Worm (Caenorhabditis elegans): ENCODE results near the gene lurp-3.

- TF ChIP-seq him-1 (tag; optimal IDR thresholded peaks at IDR 0.05) (no peak), W03F9.2 (tag; optimal IDR thresholded peaks at IDR 0.05) (no peak)
These were observed 47.6 kb upstream of the lurp-3 start, which contains the start of gene F53F1.3 for ce11 chrV:13407913-13408312.
